Fruit fly (Drosophila melanogaster): ENCODE results near the gene Dbx.

The Dbx gene

DNA sequence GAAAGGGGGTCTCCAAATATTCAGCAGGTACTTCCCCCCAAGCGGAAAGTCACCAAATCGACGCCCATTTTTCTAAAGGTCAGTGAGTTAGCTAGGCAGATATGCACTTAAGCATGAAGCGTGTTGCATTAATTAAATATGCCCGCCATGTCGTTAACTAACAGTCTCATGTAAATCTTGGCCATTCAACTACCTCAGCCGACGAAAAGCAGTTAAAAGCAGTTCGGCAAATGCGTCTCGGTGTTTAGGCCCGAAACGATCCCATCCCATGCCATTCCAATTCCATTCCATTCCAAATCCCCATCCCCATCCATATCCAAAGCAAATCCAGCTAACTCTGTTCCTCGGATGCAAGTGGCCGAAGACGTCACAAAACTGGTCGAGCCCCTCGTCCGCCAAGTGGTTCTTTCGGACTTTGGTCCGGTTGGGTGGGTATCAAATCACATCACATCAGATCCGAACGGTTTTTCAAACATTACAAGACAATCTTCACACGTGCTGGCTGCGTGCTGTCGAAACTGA is 18.9 kb downstream of the Dbx start:
- TF ChIP-seq D1 (tag; optimal IDR thresholded peaks at IDR 0.05): no peak
- 0 out of 3 replicates have a peak, but pooled peaks have one; percentile 13 for TF ChIP-seq CG4496 (GFP tag; IDR thresholded peaks at IDR 0.05)

DNA sequence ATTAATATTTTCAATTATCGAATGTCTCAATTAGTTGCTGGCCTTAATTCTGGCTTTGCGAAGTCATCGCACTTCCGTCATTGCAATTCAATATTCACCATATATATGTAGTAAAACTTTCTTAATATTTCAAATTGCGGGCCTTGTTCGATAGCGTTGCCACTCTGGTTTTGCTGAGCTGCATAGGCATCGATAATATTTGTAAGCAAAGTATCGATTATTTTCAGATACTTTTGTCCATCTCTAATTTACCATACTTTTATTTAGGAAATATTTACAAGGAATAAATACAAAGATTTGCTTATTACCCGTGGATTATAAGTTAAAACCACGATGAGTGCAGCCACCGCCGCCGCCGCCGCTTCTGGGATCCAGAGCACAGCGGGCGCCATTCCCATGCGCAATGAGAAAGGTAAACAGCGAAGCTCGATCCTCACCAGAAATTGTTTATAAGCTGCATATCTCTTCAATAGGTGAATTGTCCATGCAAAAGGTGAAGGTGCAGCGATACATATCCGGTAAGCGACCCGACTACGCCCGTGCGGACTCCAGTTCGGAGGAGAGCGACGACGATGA is 19.8 kb downstream of the Dbx start, which contains the start of gene Mfap1:
TSS of gene Mfap1 (plus strand) at position 226 of the 576 bp plus-strand sequence.
- TF ChIP-seq EcR (GFP tag; optimal IDR thresholded peaks at IDR 0.05): no peak
- TF ChIP-seq rn (GFP tag; IDR thresholded peaks at IDR 0.05): no peak
- no peak for TF ChIP-seq gl (tag; optimal IDR thresholded peaks at IDR 0.05)
- no peak for TF ChIP-seq Pif1B (GFP tag; optimal IDR thresholded peaks at IDR 0.05)

DNA sequence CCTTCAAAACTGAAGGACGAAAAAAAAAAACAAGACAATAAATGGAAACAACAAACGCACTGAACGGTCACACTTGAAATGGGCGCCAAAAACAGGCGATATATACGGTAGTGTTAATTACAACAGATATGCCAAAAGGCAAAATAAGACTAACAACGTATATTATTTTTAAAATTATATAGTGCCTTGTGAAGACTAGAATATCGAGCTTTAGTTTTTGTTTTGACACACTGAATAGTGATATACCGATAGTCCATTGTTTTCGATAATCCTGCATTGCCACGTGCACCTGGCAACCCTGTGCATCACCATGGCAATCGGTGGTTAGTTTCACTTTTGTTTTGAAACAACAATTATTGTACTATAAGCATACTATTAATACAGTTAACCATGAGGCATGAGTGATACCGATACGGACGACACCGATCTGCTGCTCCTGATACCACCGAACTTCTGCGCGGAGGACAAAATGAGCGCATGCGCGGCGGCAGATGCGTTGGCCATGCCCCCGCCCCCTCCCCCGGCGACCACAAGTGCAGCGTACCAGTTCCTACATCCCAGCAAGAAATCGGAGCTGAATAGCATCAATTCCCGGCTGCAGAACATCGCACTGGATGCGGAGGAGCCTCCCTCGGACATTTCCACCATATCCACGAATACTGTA is 26.5 kb downstream of the Dbx start, which contains the start of the genes mu2 and Cnb:
TSS of gene mu2 (minus strand) at position 13 of the 664 bp plus-strand sequence.
TSS of gene Cnb (plus strand) at position 103 of the 664 bp plus-strand sequence.
- TF ChIP-seq CG17806 (tag; optimal IDR thresholded peaks at IDR 0.05): no peak
- TF ChIP-seq CG15710 (tag; optimal IDR thresholded peaks at IDR 0.05): no peak
- no peak for TF ChIP-seq CG34367 (tag; optimal IDR thresholded peaks at IDR 0.05)
- 0 out of 3 replicates have a peak, but pooled peaks have one; percentile 40 for TF ChIP-seq fd96Ca (GFP tag; IDR thresholded peaks at IDR 0.05)
- TF ChIP-seq CG32121 (GFP tag; IDR thresholded peaks at IDR 0.05): no peak
- TF ChIP-seq Snoo (tag; optimal IDR thresholded peaks at IDR 0.05): no peak
- no peak for TF ChIP-seq gl (tag; optimal IDR thresholded peaks at IDR 0.05)
- TF ChIP-seq CG14655 (GFP tag; optimal IDR thresholded peaks at IDR 0.05): no peak
- TF ChIP-seq CG10348 (GFP tag; IDR thresholded peaks at IDR 0.05): no peak

DNA sequence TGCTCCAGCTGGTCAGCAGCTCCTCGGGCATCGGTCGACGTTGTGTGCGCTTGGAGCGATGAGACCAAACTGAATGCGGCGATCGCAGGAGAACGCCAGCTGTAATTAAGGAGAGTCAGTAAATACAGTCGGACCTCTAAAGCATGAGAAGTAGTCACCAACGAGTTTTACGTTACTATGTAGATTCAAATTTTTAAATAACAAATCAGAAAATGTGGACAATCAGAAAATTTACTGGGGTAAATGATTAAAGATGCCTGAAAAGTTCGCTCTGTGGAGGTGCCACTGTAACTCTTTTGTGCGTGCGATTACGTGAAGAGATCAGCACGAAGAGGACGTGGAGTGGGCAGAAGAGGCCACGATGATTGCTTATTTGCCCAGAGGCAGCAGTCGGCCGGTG is 41.9 kb downstream of the Dbx start, which contains the start of gene SCOT:
TSS of gene SCOT (plus strand) at position 180 of the 400 bp plus-strand sequence.
- peak; percentile 98 for TF ChIP-seq Ets98B (GFP tag; IDR thresholded peaks at IDR 0.05)
- peak; percentile 87 for TF ChIP-seq CG9948 (tag; optimal IDR thresholded peaks at IDR 0.05)
- peak; percentile 97 for TF ChIP-seq CG14655 (GFP tag; optimal IDR thresholded peaks at IDR 0.05)
- TF ChIP-seq Snoo (tag; optimal IDR thresholded peaks at IDR 0.05): no peak
- peak; percentile 93 for TF ChIP-seq CG34367 (tag; optimal IDR thresholded peaks at IDR 0.05)
- peak; percentile 93 for TF ChIP-seq CG15710 (tag; optimal IDR thresholded peaks at IDR 0.05)
- TF ChIP-seq CG10348 (GFP tag; IDR thresholded peaks at IDR 0.05): peak; percentile 91
- peak; percentile 92 for TF ChIP-seq CG17806 (tag; optimal IDR thresholded peaks at IDR 0.05)
- TF ChIP-seq Pif1B (GFP tag; optimal IDR thresholded peaks at IDR 0.05): peak; percentile 93
- peak; percentile 98 for TF ChIP-seq CG12605 (GFP tag; IDR thresholded peaks at IDR 0.05)
- peak; percentile 82 for TF ChIP-seq CG13204 (GFP tag; optimal IDR thresholded peaks at IDR 0.05)
- no peak for TF ChIP-seq D1 (tag; optimal IDR thresholded peaks at IDR 0.05)
- TF ChIP-seq fd96Ca (GFP tag; IDR thresholded peaks at IDR 0.05): peak; percentile 98
- peak; percentile 95 for TF ChIP-seq Pif1A (GFP tag; optimal IDR thresholded peaks at IDR 0.05)
- peak; percentile 86 for TF ChIP-seq gl (tag; optimal IDR thresholded peaks at IDR 0.05)
- TF ChIP-seq CG8301 (tag; optimal IDR thresholded peaks at IDR 0.05): peak; percentile 95
- no peak for TF ChIP-seq EcR (GFP tag; optimal IDR thresholded peaks at IDR 0.05)
- peak; percentile 97 for TF ChIP-seq CG32121 (GFP tag; IDR thresholded peaks at IDR 0.05)
- TF ChIP-seq CG4496 (GFP tag; IDR thresholded peaks at IDR 0.05): peak; percentile 99
- peak; percentile 95 for TF ChIP-seq rn (GFP tag; IDR thresholded peaks at IDR 0.05)
- peak; percentile 89 for TF ChIP-seq CG8159 (tag; optimal IDR thresholded peaks at IDR 0.05)

DNA sequence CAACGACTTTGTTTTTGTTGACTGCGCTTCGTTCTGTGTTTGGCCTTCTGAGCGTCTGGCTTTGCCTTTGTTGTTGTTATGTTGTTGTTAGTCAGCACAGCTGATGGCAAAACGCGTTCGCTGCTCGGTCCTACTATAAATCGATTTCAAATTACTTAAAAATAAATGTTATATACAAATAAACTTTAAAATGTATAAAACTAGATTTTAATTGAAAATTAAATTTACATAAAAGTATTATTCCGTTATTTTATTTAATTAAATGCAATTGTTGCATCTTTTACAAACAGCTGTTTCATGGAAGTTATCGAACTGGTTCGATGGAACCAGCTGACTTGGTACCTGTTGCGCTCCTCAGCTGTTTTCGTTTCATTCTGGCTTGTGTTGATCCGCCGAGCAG is 43.0 kb downstream of the Dbx start, which contains the start of gene mv:
TSS of gene mv (minus strand) at position 80 of the 400 bp plus-strand sequence.
- TF ChIP-seq CG12605 (GFP tag; IDR thresholded peaks at IDR 0.05) (0 out of 2 replicates have a peak, but pooled peaks have one; percentile 51), CG14655 (GFP tag; optimal IDR thresholded peaks at IDR 0.05) (no peak), gl (tag; optimal IDR thresholded peaks at IDR 0.05) (no peak)

DNA sequence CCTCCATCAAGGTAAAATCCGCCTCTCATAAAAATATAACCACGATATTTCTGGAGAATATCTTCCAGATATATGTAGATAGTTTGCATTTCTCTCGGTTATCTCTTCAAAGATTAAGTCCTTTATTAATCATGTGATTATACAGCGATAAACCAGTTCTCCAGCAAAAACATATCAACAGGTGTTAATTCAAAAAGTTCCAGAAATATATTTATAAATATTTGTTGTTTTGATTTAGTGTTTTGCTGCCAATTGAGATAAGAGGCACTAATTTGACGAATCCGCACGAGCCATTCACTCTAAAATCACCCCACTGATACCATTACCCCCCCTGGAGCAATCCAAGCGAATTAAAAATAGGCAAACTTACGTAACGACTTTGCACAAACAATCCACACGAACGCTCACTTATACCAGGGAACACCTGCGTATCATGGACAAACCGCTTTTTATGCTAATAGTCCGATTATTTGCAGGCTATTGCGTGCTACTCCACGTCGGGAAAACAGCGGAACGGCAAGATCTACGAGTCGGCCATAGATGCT is 43.6 kb downstream of the Dbx start:
- TF ChIP-seq CG8159 (tag; optimal IDR thresholded peaks at IDR 0.05): no peak
- TF ChIP-seq CG10348 (GFP tag; IDR thresholded peaks at IDR 0.05): no peak
- TF ChIP-seq CG9948 (tag; optimal IDR thresholded peaks at IDR 0.05): no peak
- no peak for TF ChIP-seq CG4496 (GFP tag; IDR thresholded peaks at IDR 0.05)

All from whole organism, pupa.